Fruit fly (Drosophila melanogaster) whole organism, embryonic: Measurements from ENCODE around the gene Bap60.

ENCODE experiments used
- BEAF-32 ChIP-seq: fragments of 200-800 bp; sonication (Bioruptor generic); optimal IDR thresholded peaks from 3 replicates; lab custom pipeline; 2017; ENCODE audit warnings: missing biosample characterization, missing genetic modification characterization, mild to moderate bottlenecking, moderate library complexity, missing genetic modification reagents
- CG10959 ChIP-seq: fragments of 200-800 bp; sonication (Bioruptor generic); IDR thresholded peaks from 2 replicates; pipeline ENCODE4 v1.3.6; 2022; ENCODE audit warnings: missing biosample characterization, missing genetic modification characterization
- CG11504 ChIP-seq: fragments of 200-800 bp; sonication (Bioruptor generic); optimal IDR thresholded peaks from 3 replicates; lab custom pipeline; 2019; ENCODE audit warnings: missing biosample characterization, mild to moderate bottlenecking, missing genetic modification characterization, moderate library complexity
- CG11723 ChIP-seq: fragments of 200-800 bp; sonication (Bioruptor generic); optimal IDR thresholded peaks from 2 replicates; lab custom pipeline; 2017; ENCODE audit warnings: missing biosample characterization, mild to moderate bottlenecking, missing genetic modification characterization
- CG12219 ChIP-seq: fragments of 200-800 bp; sonication (Bioruptor generic); optimal IDR thresholded peaks from 3 replicates; lab custom pipeline; 2018; ENCODE audit warnings: missing biosample characterization, mild to moderate bottlenecking, missing genetic modification characterization
- CG13123 ChIP-seq: fragments of 200-800 bp; sonication (Bioruptor generic); optimal IDR thresholded peaks from 2 replicates; lab custom pipeline; 2016; ENCODE audit warnings: missing biosample characterization, missing genetic modification characterization
- CG13296 ChIP-seq: fragments of 200-800 bp; sonication (Bioruptor generic); optimal IDR thresholded peaks from 3 replicates; lab custom pipeline; 2018; ENCODE audit warnings: missing biosample characterization, mild to moderate bottlenecking, missing genetic modification characterization
- CG13624 ChIP-seq: fragments of 200-800 bp; sonication (Bioruptor generic); optimal IDR thresholded peaks from 2 replicates; lab custom pipeline; 2016; ENCODE audit warnings: missing biosample characterization, missing genetic modification characterization
- CG14667 ChIP-seq: fragments of 200-800 bp; sonication (Bioruptor generic); IDR thresholded peaks from 2 replicates; pipeline ENCODE4 v1.3.6; 2022; ENCODE audit warnings: missing biosample characterization, missing genetic modification characterization
- CG14860 ChIP-seq: fragments of 200-800 bp; sonication (Bioruptor generic); IDR thresholded peaks from 3 replicates; pipeline ENCODE4 v1.3.6; 2022; ENCODE audit warnings: missing biosample characterization, missing genetic modification characterization; ENCODE audit not compliant: partially characterized antibody
- CG14965 ChIP-seq: fragments of 200-800 bp; sonication (Bioruptor generic); optimal IDR thresholded peaks from 2 replicates; lab custom pipeline; 2016; ENCODE audit warnings: missing biosample characterization, missing genetic modification characterization, borderline replicate concordance
- CG1602 ChIP-seq: fragments of 200-800 bp; sonication (Bioruptor generic); optimal IDR thresholded peaks from 3 replicates; lab custom pipeline; 2016; ENCODE audit warnings: missing biosample characterization, missing genetic modification characterization
- CG1603 ChIP-seq: fragments of 200-800 bp; sonication (Bioruptor generic); optimal IDR thresholded peaks from 2 replicates; lab custom pipeline; 2019; ENCODE audit warnings: missing biosample characterization, mild to moderate bottlenecking, missing genetic modification characterization, moderate library complexity
- CG1647 ChIP-seq: fragments of 200-800 bp; sonication (Bioruptor generic); optimal IDR thresholded peaks from 3 replicates; lab custom pipeline; 2016; ENCODE audit warnings: missing biosample characterization, missing genetic modification characterization
- CG16813 ChIP-seq: fragments of 200-800 bp; sonication (Bioruptor generic); IDR thresholded peaks from 3 replicates; pipeline ENCODE4 v1.3.6; 2022; ENCODE audit warnings: missing biosample characterization, missing genetic modification characterization; ENCODE audit not compliant: partially characterized antibody
- CG30431 ChIP-seq: fragments of 200-800 bp; sonication (Bioruptor generic); optimal IDR thresholded peaks from 2 replicates; lab custom pipeline; 2017; ENCODE audit warnings: missing biosample characterization, missing genetic modification characterization
- CG34376 ChIP-seq: fragments of 200-800 bp; sonication (Bioruptor generic); optimal IDR thresholded peaks from 2 replicates; lab custom pipeline; 2018; ENCODE audit warnings: missing biosample characterization, mild to moderate bottlenecking, missing genetic modification characterization
- CG3726 ChIP-seq: fragments of 200-800 bp; sonication (Bioruptor generic); IDR thresholded peaks from 3 replicates; pipeline ENCODE4, ENCODE4 v1.3.6; 2022; ENCODE audit warnings: missing biosample characterization, missing genetic modification characterization
- CG4617 ChIP-seq: fragments of 200-800 bp; sonication (Bioruptor generic); optimal IDR thresholded peaks from 3 replicates; lab custom pipeline; 2016; ENCODE audit warnings: missing biosample characterization, missing genetic modification characterization, borderline replicate concordance
- CG6272 ChIP-seq: fragments of 200-800 bp; sonication (Bioruptor generic); IDR thresholded peaks from 2 replicates; pipeline ENCODE4 v1.3.6; 2022; ENCODE audit warnings: missing biosample characterization, missing genetic modification characterization
- CG6683 ChIP-seq: fragments of 200-800 bp; sonication (Bioruptor generic); optimal IDR thresholded peaks from 2 replicates; lab custom pipeline; 2017; ENCODE audit warnings: missing biosample characterization, mild to moderate bottlenecking, missing genetic modification characterization, missing genetic modification reagents
- CG6854 ChIP-seq: fragments of 200-800 bp; sonication (Bioruptor generic); optimal IDR thresholded peaks from 3 replicates; lab custom pipeline; 2017; ENCODE audit warnings: missing biosample characterization, mild to moderate bottlenecking, missing genetic modification characterization
- CG8388 ChIP-seq: fragments of 200-800 bp; sonication (Bioruptor generic); optimal IDR thresholded peaks from 2 replicates; lab custom pipeline; 2019; ENCODE audit warnings: missing biosample characterization, mild to moderate bottlenecking, missing genetic modification characterization, moderate library complexity
- CrebB ChIP-seq: fragments of 200-800 bp; sonication (Bioruptor generic); optimal IDR thresholded peaks from 3 replicates; lab custom pipeline; 2018; ENCODE audit warnings: missing biosample characterization, mild to moderate bottlenecking, missing genetic modification characterization
- D19A ChIP-seq: fragments of 200-800 bp; optimal IDR thresholded peaks from 3 replicates; lab custom pipeline; 2019; ENCODE audit warnings: missing biosample characterization, mild to moderate bottlenecking, missing genetic modification characterization, moderate library complexity
- Dp ChIP-seq: fragments of 200-800 bp; sonication (Bioruptor generic); optimal IDR thresholded peaks from 2 replicates; lab custom pipeline; 2018; ENCODE audit warnings: missing biosample characterization, mild to moderate bottlenecking, missing genetic modification characterization, moderate library complexity
- Drgx ChIP-seq: fragments of 200-800 bp; sonication (Bioruptor generic); IDR thresholded peaks from 2 replicates; pipeline ENCODE4 v1.3.6; 2022; ENCODE audit warnings: missing biosample characterization, missing genetic modification characterization
- Gsc ChIP-seq: fragments of 200-800 bp; sonication (Bioruptor generic); IDR thresholded peaks from 2 replicates; pipeline ENCODE4 v1.3.6; 2022; ENCODE audit warnings: missing biosample characterization, missing genetic modification characterization
- Hand ChIP-seq: fragments of 200-800 bp; sonication (Bioruptor generic); optimal IDR thresholded peaks from 2 replicates; lab custom pipeline; 2017; ENCODE audit warnings: mild to moderate bottlenecking, missing biosample characterization, missing genetic modification reagents, missing genetic modification characterization
- Kr ChIP-seq: fragments of 200-800 bp; sonication (Bioruptor generic); optimal IDR thresholded peaks from 2 replicates; lab custom pipeline; 2017; ENCODE audit warnings: missing biosample characterization, mild to moderate bottlenecking, missing genetic modification characterization
- Opbp ChIP-seq: fragments of 200-800 bp; sonication (Bioruptor generic); IDR thresholded peaks from 3 replicates; pipeline ENCODE4 v1.3.6; 2022; ENCODE audit warnings: missing biosample characterization, missing genetic modification characterization; ENCODE audit not compliant: partially characterized antibody
- Ptx1 ChIP-seq: fragments of 200-800 bp; sonication (Bioruptor generic); IDR thresholded peaks from 2 replicates; pipeline ENCODE4 v1.3.6; 2022; ENCODE audit warnings: missing biosample characterization, missing genetic modification characterization
- Sry-δ ChIP-seq: fragments of 200-800 bp; sonication (Bioruptor generic); optimal IDR thresholded peaks from 2 replicates; lab custom pipeline; 2016; ENCODE audit warnings: missing biosample characterization, missing genetic modification characterization
- Ssrp ChIP-seq: fragments of 200-800 bp; sonication (Bioruptor generic); optimal IDR thresholded peaks from 2 replicates; lab custom pipeline; 2018; ENCODE audit warnings: missing biosample characterization, mild to moderate bottlenecking, missing genetic modification characterization, moderate library complexity
- chif ChIP-seq, 2 experiments: fragments of 200-800 bp; sonication (Bioruptor generic); optimal IDR thresholded peaks; 3 replicates each; lab custom pipeline; 2016; ENCODE audit warnings: missing biosample characterization in 2 of 2, missing genetic modification characterization in 2 of 2
- ci ChIP-seq: fragments of 200-800 bp; sonication (Bioruptor generic); IDR thresholded peaks from 3 replicates; pipeline ENCODE4 v1.3.6; 2022; ENCODE audit warnings: missing biosample characterization, missing genetic modification characterization
- dpn ChIP-seq, 2 experiments: fragments of 200-800 bp; sonication (Bioruptor generic); optimal IDR thresholded peaks; 3 replicates each; lab custom pipeline; 2016; ENCODE audit warnings: missing biosample characterization in 2 of 2, missing genetic modification characterization in 2 of 2
- grn ChIP-seq: fragments of 200-800 bp; sonication (Bioruptor generic); optimal IDR thresholded peaks from 3 replicates; lab custom pipeline; 2017; ENCODE audit warnings: missing biosample characterization, missing genetic modification characterization
- ken ChIP-seq: fragments of 200-800 bp; sonication (Bioruptor generic); IDR thresholded peaks from 3 replicates; pipeline ENCODE4 v1.3.6; 2022; ENCODE audit warnings: missing biosample characterization, missing genetic modification characterization
- lov ChIP-seq, 2 experiments: fragments of 200-800 bp in 1 of 2; fragments of >200 bp in 1 of 2; sonication (Bioruptor generic) in 1 of 2; IDR thresholded peaks in 1 of 2; optimal IDR thresholded peaks in 1 of 2; 2 replicates in 1 of 2; 3 replicates in 1 of 2; pipeline versions ENCODE4 v1.3.6 to Lab custom; 2017 to 2022; ENCODE audit warnings: missing biosample characterization in 1 of 2, missing genetic modification characterization in 1 of 2
- mirr ChIP-seq: fragments of 200-800 bp; sonication (Bioruptor generic); optimal IDR thresholded peaks from 3 replicates; lab custom pipeline; 2018; ENCODE audit warnings: missing biosample characterization, mild to moderate bottlenecking, missing genetic modification characterization
- org-1 ChIP-seq: fragments of 200-800 bp; sonication (Bioruptor generic); optimal IDR thresholded peaks from 2 replicates; lab custom pipeline; 2017; ENCODE audit warnings: missing biosample characterization, missing genetic modification characterization
- rib ChIP-seq: fragments of 200-800 bp; sonication (Bioruptor generic); IDR thresholded peaks from 2 replicates; pipeline ENCODE4 v1.3.6; 2022; ENCODE audit warnings: missing biosample characterization, missing genetic modification characterization
- stc ChIP-seq: fragments of 200-800 bp; sonication (Bioruptor generic); IDR thresholded peaks from 2 replicates; pipeline ENCODE4 v1.3.6; 2022; ENCODE audit warnings: missing biosample characterization, missing genetic modification characterization
- wdn ChIP-seq: fragments of 200-800 bp; sonication (Bioruptor generic); IDR thresholded peaks from 2 replicates; pipeline ENCODE4 v1.3.6; 2022; ENCODE audit warnings: missing biosample characterization, missing genetic modification characterization
- wek ChIP-seq: fragments of 200-800 bp; sonication (Bioruptor generic); optimal IDR thresholded peaks from 3 replicates; lab custom pipeline; 2018; ENCODE audit warnings: missing biosample characterization, mild to moderate bottlenecking, missing genetic modification characterization, moderate library complexity
- yki ChIP-seq: fragments of >200 bp; optimal IDR thresholded peaks from 3 replicates; lab custom pipeline; 2018
- zfh1 ChIP-seq: fragments of 200-800 bp; sonication (Bioruptor generic); IDR thresholded peaks from 3 replicates; pipeline ENCODE4 v1.3.6; 2022; ENCODE audit warnings: missing biosample characterization, missing genetic modification characterization
- zfh2 ChIP-seq: fragments of 200-800 bp; sonication (Bioruptor generic); optimal IDR thresholded peaks from 2 replicates; lab custom pipeline; 2016; ENCODE audit warnings: missing biosample characterization, missing genetic modification characterization

The Bap60 gene

dm6 chrX:13127973-13128749 lies 31.1 kb downstream of the Bap60 start (continued):
- TF ChIP-seq chif (GFP tag; optimal IDR thresholded peaks at IDR 0.05; lab: Kevin White, UChicago) (peak; percentile 23 to 51), CG10959 (GFP tag; lab: Robert Waterston, UW) (no peak), ci (GFP tag; lab: Robert Waterston, UW) (peak; percentile 84), grn (GFP tag; lab: Kevin White, UChicago) (no peak), CG13296 (GFP tag; lab: Kevin White, UChicago) (no peak), Dp (no peak), lov (optimal IDR thresholded peaks at IDR 0.05; lab: Kevin White, UChicago) (no peak), lov (GFP tag; IDR thresholded peaks at IDR 0.05; lab: Robert Waterston, UW) (no peak), wek (GFP tag; lab: Kevin White, UChicago) (no peak), CG13624 (GFP tag; lab: Kevin White, UChicago) (no peak), CG6272 (GFP tag; lab: Robert Waterston, UW) (no peak), CG11723 (no peak), wdn (GFP tag; lab: Robert Waterston, UW) (no peak), Ptx1 (GFP tag; lab: Robert Waterston, UW) (0 out of 2 replicates have a peak, but pooled peaks have one; percentile 12), CG3726 (GFP tag; lab: Robert Waterston, UW) (no peak), CG16813 (GFP tag; lab: Robert Waterston, UW) (no peak), CG13123 (GFP tag; lab: Kevin White, UChicago) (no peak), CG14860 (no peak), Hand (GFP tag; lab: Kevin White, UChicago) (no peak), Opbp (GFP tag; lab: Robert Waterston, UW) (peak; percentile 47; the same call in 1 of the 3 replicates), yki (lab: Kevin White, UChicago) (no peak), CG12219 (GFP tag; lab: Kevin White, UChicago) (no peak), zfh1 (GFP tag; lab: Robert Waterston, UW) (peak; percentile 61; the same call in 1 of the 3 replicates), stc (0 out of 2 replicates have a peak, but pooled peaks have one; percentile 27), CrebB (tag; lab: Kevin White, UChicago) (no peak), CG14965 (GFP tag; lab: Kevin White, UChicago) (no peak), CG1602 (GFP tag; lab: Kevin White, UChicago) (peak; percentile 27), CG34376 (no peak), CG4617 (GFP tag; lab: Kevin White, UChicago) (no peak), CG8388 (no peak), D19A (tag; lab: Kevin White, UChicago) (no peak), CG30431 (no peak), Ssrp (tag; lab: Kevin White, UChicago) (peak; percentile 24), Kr (GFP tag; lab: Kevin White, UChicago) (no peak), mirr (no peak), zfh2 (no peak), CG1647 (GFP tag; lab: Kevin White, UChicago) (no peak), Sry-δ (GFP tag; lab: Kevin White, UChicago) (no peak), BEAF-32 (GFP tag; lab: Kevin White, UChicago) (no peak), CG14667 (GFP tag; lab: Robert Waterston, UW) (peak; percentile 34; the same call in 1 of the 2 replicates), CG11504 (tag; lab: Kevin White, UChicago) (peak; percentile 23), dpn (GFP tag; optimal IDR thresholded peaks at IDR 0.05; lab: Kevin White, UChicago) (peak; percentile 10 to 32), org-1 (GFP tag; lab: Kevin White, UChicago) (no peak), CG6854 (GFP tag; lab: Kevin White, UChicago) (no peak), ken (no peak), rib (GFP tag; lab: Robert Waterston, UW) (peak; percentile 37; the same call in 1 of the 2 replicates), Gsc (no peak), Drgx (GFP tag; lab: Robert Waterston, UW) (peak; percentile 47; the same call in 1 of the 2 replicates), CG6683 (GFP tag; lab: Kevin White, UChicago) (no peak), CG1603 (tag; lab: Kevin White, UChicago) (no peak)
